Fruit fly (Drosophila melanogaster) whole organism, embryonic: ENCODE measurements around the gene ppk17.

Experiments used
- Adf1 ChIP-seq: fragments of 200-800 bp; sonication (Bioruptor generic); IDR thresholded peaks from 2 replicates; pipeline ENCODE4 v1.3.6; 2022; ENCODE audit warnings: missing biosample characterization, missing genetic modification characterization
- Atf3 ChIP-seq: fragments of 200-800 bp; sonication (Bioruptor generic); optimal IDR thresholded peaks from 3 replicates; lab custom pipeline; 2016; ENCODE audit warnings: missing biosample characterization, missing genetic modification characterization
- B-H2 ChIP-seq: fragments of 200-800 bp; sonication (Bioruptor generic); optimal IDR thresholded peaks from 2 replicates; lab custom pipeline; 2018; ENCODE audit warnings: missing biosample characterization, mild to moderate bottlenecking, missing genetic modification characterization
- CG10321 ChIP-seq: fragments of 200-800 bp; sonication (Bioruptor generic); IDR thresholded peaks from 2 replicates; pipeline ENCODE4 v1.3.6; 2022; ENCODE audit warnings: missing biosample characterization, missing genetic modification characterization
- CG10543 ChIP-seq: fragments of 200-800 bp; sonication (Bioruptor generic); optimal IDR thresholded peaks from 3 replicates; lab custom pipeline; 2017; ENCODE audit warnings: missing biosample characterization, mild to moderate bottlenecking, missing genetic modification characterization, moderate library complexity
- CG10959 ChIP-seq: fragments of 200-800 bp; sonication (Bioruptor generic); IDR thresholded peaks from 2 replicates; pipeline ENCODE4 v1.3.6; 2022; ENCODE audit warnings: missing biosample characterization, missing genetic modification characterization
- CG11560 ChIP-seq: fragments of 200-800 bp; sonication (Bioruptor generic); IDR thresholded peaks from 3 replicates; pipeline ENCODE4 v1.3.6; 2022; ENCODE audit warnings: missing biosample characterization, missing genetic modification characterization
- CG12155 ChIP-seq: fragments of 200-800 bp; sonication (Bioruptor generic); optimal IDR thresholded peaks from 3 replicates; lab custom pipeline; 2016; ENCODE audit warnings: missing biosample characterization, missing genetic modification characterization
- CG1233 ChIP-seq: fragments of 200-800 bp; sonication (Bioruptor generic); optimal IDR thresholded peaks from 4 replicates; lab custom pipeline; 2018; ENCODE audit warnings: missing biosample characterization, mild to moderate bottlenecking, missing genetic modification characterization
- CG12769 ChIP-seq: fragments of 200-800 bp; sonication (Bioruptor generic); optimal IDR thresholded peaks from 2 replicates; lab custom pipeline; 2019; ENCODE audit warnings: missing biosample characterization, mild to moderate bottlenecking, missing genetic modification characterization, moderate library complexity
- CG14014 ChIP-seq: fragments of 200-800 bp; sonication (Bioruptor generic); IDR thresholded peaks from 2 replicates; pipeline ENCODE4 v1.3.6; 2022; ENCODE audit warnings: missing biosample characterization, missing genetic modification characterization
- CG17385 ChIP-seq: fragments of 200-800 bp; sonication (Bioruptor generic); optimal IDR thresholded peaks from 3 replicates; lab custom pipeline; 2018; ENCODE audit warnings: missing biosample characterization, mild to moderate bottlenecking, missing genetic modification characterization
- CG17612 ChIP-seq: fragments of 200-800 bp; sonication (Bioruptor generic); IDR thresholded peaks from 2 replicates; pipeline ENCODE4 v1.3.6; 2022; ENCODE audit warnings: missing biosample characterization, missing genetic modification characterization
- CG1832 ChIP-seq: fragments of 200-800 bp; sonication (Bioruptor generic); optimal IDR thresholded peaks from 2 replicates; lab custom pipeline; 2017; ENCODE audit warnings: missing biosample characterization, mild to moderate bottlenecking, missing genetic modification characterization, inconsistent platforms
- CG2678 ChIP-seq: fragments of 200-800 bp; sonication (Bioruptor generic); optimal IDR thresholded peaks from 3 replicates; lab custom pipeline; 2019; ENCODE audit warnings: missing biosample characterization, mild to moderate bottlenecking, missing genetic modification characterization, moderate library complexity
- CG34376 ChIP-seq: fragments of 200-800 bp; sonication (Bioruptor generic); optimal IDR thresholded peaks from 2 replicates; lab custom pipeline; 2018; ENCODE audit warnings: missing biosample characterization, mild to moderate bottlenecking, missing genetic modification characterization
- CG7745 ChIP-seq: fragments of 200-800 bp; sonication (Bioruptor generic); optimal IDR thresholded peaks from 2 replicates; lab custom pipeline; 2018; ENCODE audit warnings: missing biosample characterization, mild to moderate bottlenecking, missing genetic modification characterization, moderate library complexity
- CG7987 ChIP-seq: fragments of 200-800 bp; sonication (Bioruptor generic); optimal IDR thresholded peaks from 2 replicates; lab custom pipeline; 2018; ENCODE audit warnings: missing biosample characterization, mild to moderate bottlenecking, missing genetic modification characterization, moderate library complexity
- CG8478 ChIP-seq: fragments of >200 bp; optimal IDR thresholded peaks from 2 replicates; lab custom pipeline; 2018
- CG9215 ChIP-seq: fragments of 200-800 bp; sonication (Bioruptor generic); IDR thresholded peaks from 2 replicates; pipeline ENCODE4 v1.3.6; 2022; ENCODE audit warnings: missing biosample characterization, missing genetic modification characterization
- Dbx ChIP-seq: fragments of 200-800 bp; sonication (Bioruptor generic); IDR thresholded peaks from 3 replicates; pipeline ENCODE4 v1.3.6; 2022; ENCODE audit warnings: missing biosample characterization, missing genetic modification characterization
- Dfd ChIP-seq, 2 experiments: fragments of >200 bp; optimal IDR thresholded peaks; 2 replicates each; lab custom pipeline; 2017; ENCODE audit warnings: missing biosample characterization in 2 of 2, missing genetic modification characterization in 2 of 2
- Ets65A ChIP-seq: fragments of 200-800 bp; sonication (Bioruptor generic); peaks from one replicate; lab custom pipeline; 2016; ENCODE audit warnings: missing biosample characterization, missing genetic modification characterization
- GATAe ChIP-seq: fragments of 200-800 bp; sonication (Bioruptor generic); conservative IDR thresholded peaks from 2 replicates; pipeline ENCODE4 v1.3.6; 2022; ENCODE audit warnings: missing biosample characterization, missing genetic modification characterization
- Hand ChIP-seq: fragments of 200-800 bp; sonication (Bioruptor generic); optimal IDR thresholded peaks from 2 replicates; lab custom pipeline; 2017; ENCODE audit warnings: mild to moderate bottlenecking, missing biosample characterization, missing genetic modification reagents, missing genetic modification characterization
- Hey ChIP-seq: fragments of 200-800 bp; sonication (Bioruptor generic); optimal IDR thresholded peaks from 3 replicates; lab custom pipeline; 2018; ENCODE audit warnings: missing biosample characterization, mild to moderate bottlenecking, missing genetic modification characterization
- Hr78 ChIP-seq, 2 experiments: fragments of 200-800 bp in 1 of 2; fragments of >200 bp in 1 of 2; sonication (Bioruptor generic) in 1 of 2; optimal IDR thresholded peaks; 2 replicates each; lab custom pipeline; 2017 to 2019; ENCODE audit warnings: missing biosample characterization in 2 of 2, missing genetic modification characterization in 2 of 2, mild to moderate bottlenecking in 1 of 2, moderate library complexity in 1 of 2
- Lim3 ChIP-seq: fragments of 200-800 bp; sonication (Bioruptor generic); IDR thresholded peaks from 2 replicates; pipeline ENCODE4 v1.3.6; 2022; ENCODE audit warnings: missing biosample characterization, missing genetic modification characterization
- Med ChIP-seq: fragments of 200-800 bp; sonication (Bioruptor generic); peaks from one replicate; lab custom pipeline; 2016; ENCODE audit warnings: missing biosample characterization, missing genetic modification characterization, mild to moderate bottlenecking, inconsistent platforms, moderate library complexity
- Rfx ChIP-seq: fragments of 200-800 bp; sonication (Bioruptor generic); IDR thresholded peaks from 2 replicates; pipeline ENCODE4 v1.3.6; 2022; ENCODE audit warnings: missing biosample characterization, missing genetic modification characterization
- ato ChIP-seq: fragments of 200-800 bp; sonication (Bioruptor generic); IDR thresholded peaks from 2 replicates; pipeline ENCODE4 v1.3.6; 2022; ENCODE audit warnings: missing biosample characterization, missing genetic modification characterization; ENCODE audit not compliant: partially characterized antibody
- bcd ChIP-seq: fragments of 200-800 bp; sonication (Bioruptor generic); optimal IDR thresholded peaks from 2 replicates; lab custom pipeline; 2017; ENCODE audit warnings: missing biosample characterization, mild to moderate bottlenecking, missing genetic modification characterization
- cato ChIP-seq: fragments of 200-800 bp; sonication (Bioruptor generic); optimal IDR thresholded peaks from 2 replicates; lab custom pipeline; 2016; ENCODE audit warnings: missing biosample characterization, missing genetic modification characterization, borderline replicate concordance
- cwo ChIP-seq: fragments of 200-800 bp; sonication (Bioruptor generic); optimal IDR thresholded peaks from 3 replicates; lab custom pipeline; 2017; ENCODE audit warnings: missing biosample characterization, missing genetic modification characterization, mild to moderate bottlenecking, moderate library complexity, missing genetic modification reagents
- exex ChIP-seq: fragments of 200-800 bp; sonication (Bioruptor generic); optimal IDR thresholded peaks from 4 replicates; lab custom pipeline; 2018; ENCODE audit warnings: missing biosample characterization, mild to moderate bottlenecking, missing genetic modification characterization, moderate library complexity
- fru ChIP-seq: fragments of >200 bp; optimal IDR thresholded peaks from 2 replicates; lab custom pipeline; 2017
- grn ChIP-seq: fragments of 200-800 bp; sonication (Bioruptor generic); optimal IDR thresholded peaks from 3 replicates; lab custom pipeline; 2017; ENCODE audit warnings: missing biosample characterization, missing genetic modification characterization
- ind ChIP-seq: fragments of 200-800 bp; sonication (Bioruptor generic); optimal IDR thresholded peaks from 3 replicates; lab custom pipeline; 2016; ENCODE audit warnings: missing biosample characterization, missing genetic modification characterization
- lab ChIP-seq: fragments of 200-800 bp; sonication (Bioruptor generic); optimal IDR thresholded peaks from 3 replicates; lab custom pipeline; 2017; ENCODE audit warnings: missing biosample characterization, missing genetic modification characterization, mild to moderate bottlenecking, moderate library complexity, missing genetic modification reagents
- mirr ChIP-seq: fragments of 200-800 bp; sonication (Bioruptor generic); optimal IDR thresholded peaks from 3 replicates; lab custom pipeline; 2018; ENCODE audit warnings: missing biosample characterization, mild to moderate bottlenecking, missing genetic modification characterization
- p53 ChIP-seq: fragments of 200-800 bp; sonication (Bioruptor generic); optimal IDR thresholded peaks from 2 replicates; lab custom pipeline; 2016; ENCODE audit warnings: missing biosample characterization, missing genetic modification characterization
- repo ChIP-seq: fragments of 200-800 bp; sonication (Bioruptor generic); optimal IDR thresholded peaks from 2 replicates; lab custom pipeline; 2016; ENCODE audit warnings: missing biosample characterization, missing genetic modification characterization
- sd ChIP-seq: fragments of 200-800 bp; sonication (Bioruptor generic); optimal IDR thresholded peaks from 3 replicates; lab custom pipeline; 2018; ENCODE audit warnings: missing biosample characterization, mild to moderate bottlenecking, missing genetic modification characterization, moderate library complexity
- sens ChIP-seq: fragments of 200-800 bp; sonication (Bioruptor generic); peaks from one replicate; lab custom pipeline; 2016; ENCODE audit warnings: missing biosample characterization, missing genetic modification characterization
- slou ChIP-seq: fragments of 200-800 bp; sonication (Bioruptor generic); optimal IDR thresholded peaks from 3 replicates; lab custom pipeline; 2016; ENCODE audit warnings: missing biosample characterization, missing genetic modification characterization
- sug ChIP-seq: fragments of 200-800 bp; optimal IDR thresholded peaks from 2 replicates; lab custom pipeline; 2019; ENCODE audit warnings: missing biosample characterization, mild to moderate bottlenecking, missing genetic modification characterization, moderate library complexity
- trem ChIP-seq: fragments of 200-800 bp; optimal IDR thresholded peaks from 3 replicates; lab custom pipeline; 2019; ENCODE audit warnings: missing biosample characterization, mild to moderate bottlenecking, missing genetic modification characterization, moderate library complexity

The ppk17 gene

DNA sequence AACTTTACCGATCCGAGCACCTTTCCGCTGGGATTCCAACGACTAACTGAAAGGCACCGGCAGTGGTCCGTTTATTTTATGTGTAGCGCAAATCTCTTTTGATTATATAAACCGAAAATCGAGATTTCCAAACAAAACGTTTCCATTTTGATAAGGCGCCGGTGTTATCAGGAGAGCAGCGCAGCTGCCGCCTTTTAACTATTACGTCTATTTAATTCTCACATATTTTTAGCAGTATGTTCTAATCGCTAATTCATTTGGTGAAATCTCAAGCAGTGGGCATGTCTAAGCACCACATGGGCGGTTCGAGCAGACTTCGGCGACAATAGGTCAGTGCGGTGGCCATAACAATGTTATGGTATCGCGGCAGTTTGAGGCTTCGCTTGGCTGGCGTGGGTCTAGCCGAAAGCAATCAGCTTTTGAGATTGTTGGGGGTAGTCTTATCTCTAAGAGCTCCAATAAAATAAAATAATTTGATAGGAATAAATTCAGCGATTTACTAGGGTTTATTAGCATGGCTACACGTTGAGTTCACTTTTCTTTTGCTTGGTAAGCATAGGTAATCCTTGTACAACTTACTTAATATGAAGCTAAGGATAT, 30.4 kb upstream of the ppk17 start, which contains the start of gene Cyt-b5-r (continued):
- TF ChIP-seq CG34376 (GFP tag; lab: Kevin White, UChicago): peak; percentile 96
- no peak for TF ChIP-seq bcd (GFP tag; lab: Kevin White, UChicago)
- TF ChIP-seq B-H2 (GFP tag; lab: Kevin White, UChicago): peak; percentile 34
- TF ChIP-seq CG9215: no peak
- no peak for TF ChIP-seq CG7987 (GFP tag; lab: Kevin White, UChicago)
- TF ChIP-seq sens (GFP tag; lab: Kevin White, UChicago): peak; percentile 18
- peak; percentile 77 for TF ChIP-seq Adf1 (GFP tag; lab: Robert Waterston, UW)
- peak; percentile 26 for TF ChIP-seq Hand
- TF ChIP-seq sug (tag; lab: Kevin White, UChicago): peak; percentile 100
- peak; percentile 83 for TF ChIP-seq cwo
- TF ChIP-seq Hey (tag; lab: Kevin White, UChicago): peak; percentile 27
- no peak for TF ChIP-seq Dbx (GFP tag; lab: Robert Waterston, UW)
- TF ChIP-seq CG2678 (tag; lab: Kevin White, UChicago): peak; percentile 31
- peak; percentile 94 for TF ChIP-seq exex
- TF ChIP-seq cato: no peak
- TF ChIP-seq repo: no peak
- peak; percentile 66 for TF ChIP-seq Ets65A (GFP tag; lab: Kevin White, UChicago)
- TF ChIP-seq CG10543 (GFP tag; lab: Kevin White, UChicago): peak; percentile 89
- peak; percentile 17 for TF ChIP-seq Med (GFP tag; lab: Kevin White, UChicago)
- TF ChIP-seq CG17385 (GFP tag; lab: Kevin White, UChicago): peak; percentile 26
- peak; percentile 55 for TF ChIP-seq CG1233 (GFP tag; lab: Kevin White, UChicago)
- TF ChIP-seq grn: peak; percentile 62
- TF ChIP-seq, all 482 proteins: peak for 25

DNA sequence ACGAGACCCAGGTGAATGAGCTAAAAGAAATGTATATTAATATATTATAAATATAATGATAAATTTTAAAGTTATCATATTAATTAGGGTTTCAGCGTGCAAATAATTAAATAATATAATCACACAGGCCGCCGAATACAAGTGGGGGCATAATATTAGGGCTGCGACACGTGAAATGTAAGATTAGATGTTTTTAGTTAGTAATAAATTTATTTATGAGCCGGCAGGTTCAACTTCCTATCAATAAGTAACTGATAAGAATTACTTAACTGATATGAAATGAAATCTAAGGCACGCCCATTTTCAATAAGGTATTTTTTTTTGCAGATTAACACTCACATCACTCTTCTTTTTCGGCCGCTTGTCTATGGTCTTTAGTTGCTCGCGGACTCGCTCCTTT, 29.5 kb upstream of the ppk17 start:
- TF ChIP-seq ind (GFP tag; lab: Kevin White, UChicago) (no peak), cwo (peak; percentile 87), sd (tag; lab: Kevin White, UChicago) (peak; percentile 9), GATAe (no peak), sug (tag; lab: Kevin White, UChicago) (peak; percentile 80), mirr (GFP tag; lab: Kevin White, UChicago) (peak; percentile 68), exex (peak; percentile 78), CG7745 (tag; lab: Kevin White, UChicago) (peak; percentile 26), Atf3 (no peak)
- TF ChIP-seq, all 482 proteins: peak for 6

dm6 chr2L:16788885-16789284, 28.5 kb upstream of the ppk17 start:
- TF ChIP-seq CG14014 (GFP tag; lab: Robert Waterston, UW) (0 out of 2 replicates have a peak, but pooled peaks have one; percentile 7), Lim3 (no peak), bcd (GFP tag; lab: Kevin White, UChicago) (no peak), CG12769 (peak; percentile 82), Rfx (GFP tag; lab: Robert Waterston, UW) (0 out of 2 replicates have a peak, but pooled peaks have one; percentile 7), Hr78 (GFP tag; optimal IDR thresholded peaks at IDR 0.05; lab: Kevin White, UChicago) (peak in 1 of 2 experiments; percentile 67), CG10959 (0 out of 2 replicates have a peak, but pooled peaks have one; percentile 18)

DNA sequence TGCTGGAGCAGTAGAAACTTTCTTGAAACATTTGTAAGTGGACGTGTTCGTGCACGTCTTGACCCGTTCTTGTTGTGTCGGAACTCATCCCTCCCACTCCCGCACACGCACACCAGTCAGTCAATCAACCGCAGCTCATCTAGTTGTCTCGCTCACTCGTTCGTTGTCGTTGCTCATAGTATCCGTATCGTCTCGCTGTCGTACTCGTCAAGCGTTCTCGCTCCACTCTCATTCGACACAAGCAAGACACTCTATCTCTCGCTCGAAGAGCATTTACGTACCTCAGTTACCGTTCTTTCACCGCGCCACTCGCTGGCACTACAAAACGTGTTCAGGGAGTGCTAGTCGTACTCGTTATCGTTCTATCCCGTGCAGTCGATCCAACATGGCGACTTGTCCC, 27.2 kb upstream of the ppk17 start:
- TF ChIP-seq slou (GFP tag; lab: Kevin White, UChicago) (no peak), trem (tag; lab: Kevin White, UChicago) (no peak), lab (GFP tag; lab: Kevin White, UChicago) (no peak), p53 (peak; percentile 98), CG17612 (GFP tag; lab: Robert Waterston, UW) (no peak), Dfd (GFP tag; optimal IDR thresholded peaks at IDR 0.05; lab: Kevin White, UChicago) (no peak), CG11560 (no peak), CG8478 (peak; percentile 73), Med (GFP tag; lab: Kevin White, UChicago) (peak; percentile 10), Rfx (GFP tag; lab: Robert Waterston, UW) (0 out of 2 replicates have a peak, but pooled peaks have one; percentile 7), fru (lab: Kevin White, UChicago) (peak; percentile 52), CG1832 (GFP tag; lab: Kevin White, UChicago) (peak; percentile 30), ato (GFP tag; lab: Robert Waterston, UW) (no peak), CG10321 (GFP tag; lab: Robert Waterston, UW) (peak; percentile 77), CG12155 (GFP tag; lab: Kevin White, UChicago) (peak; percentile 90)
